Fruit fly (Drosophila melanogaster) whole organism, adult: ENCODE results near the gene Pgant7.

Experiments
- CG11617 ChIP-seq: fragments of 200-800 bp; sonication (Bioruptor generic); optimal IDR thresholded peaks from 2 replicates; lab custom pipeline; 2017; ENCODE audit warnings: mild to moderate bottlenecking, missing biosample characterization, missing genetic modification reagents, missing genetic modification characterization
- CG12768 ChIP-seq: fragments of 200-800 bp; sonication (Bioruptor generic); optimal IDR thresholded peaks from 2 replicates; lab custom pipeline; 2017; ENCODE audit warnings: missing biosample characterization, missing genetic modification characterization, mild to moderate bottlenecking, moderate library complexity, missing genetic modification reagents
- CG14711 ChIP-seq: fragments of 200-800 bp; sonication (Bioruptor generic); optimal IDR thresholded peaks from 2 replicates; lab custom pipeline; 2018; ENCODE audit warnings: missing biosample characterization, mild to moderate bottlenecking, missing genetic modification characterization, moderate library complexity
- CG1620 ChIP-seq: fragments of 200-800 bp; sonication (Bioruptor generic); optimal IDR thresholded peaks from 2 replicates; lab custom pipeline; 2016; ENCODE audit warnings: missing biosample characterization, missing genetic modification characterization
- CG33017 ChIP-seq: fragments of 200-800 bp; sonication (Bioruptor generic); optimal IDR thresholded peaks from 2 replicates; lab custom pipeline; 2018; ENCODE audit warnings: missing biosample characterization, mild to moderate bottlenecking, missing genetic modification characterization, moderate library complexity
- CG5204 ChIP-seq: fragments of 200-800 bp; sonication (Bioruptor generic); optimal IDR thresholded peaks from 2 replicates; lab custom pipeline; 2016; ENCODE audit warnings: missing biosample characterization, missing genetic modification characterization
- CG7045 ChIP-seq: fragments of 200-800 bp; sonication (Bioruptor generic); optimal IDR thresholded peaks from 2 replicates; lab custom pipeline; 2017; ENCODE audit warnings: missing biosample characterization, mild to moderate bottlenecking, missing genetic modification characterization
- CG7101 ChIP-seq: fragments of 200-800 bp; sonication (Bioruptor generic); optimal IDR thresholded peaks from 2 replicates; lab custom pipeline; 2018; ENCODE audit warnings: missing biosample characterization, mild to moderate bottlenecking, missing genetic modification characterization, moderate library complexity
- Clk ChIP-seq: fragments of 200-800 bp; sonication (Bioruptor generic); optimal IDR thresholded peaks from 2 replicates; lab custom pipeline; 2017; ENCODE audit warnings: missing biosample characterization, missing genetic modification characterization
- Crg-1 ChIP-seq: fragments of 200-800 bp; sonication (Bioruptor generic); optimal IDR thresholded peaks from 2 replicates; lab custom pipeline; 2016; ENCODE audit warnings: missing biosample characterization, missing genetic modification characterization
- Hr96 ChIP-seq: fragments of 200-800 bp; sonication (Bioruptor generic); optimal IDR thresholded peaks from 2 replicates; lab custom pipeline; 2016; ENCODE audit warnings: missing biosample characterization, missing genetic modification characterization
- Mnt ChIP-seq: fragments of 200-800 bp; sonication (Bioruptor generic); optimal IDR thresholded peaks from 2 replicates; lab custom pipeline; 2016; ENCODE audit warnings: missing biosample characterization, mild to moderate bottlenecking, missing genetic modification characterization
- bab1 ChIP-seq: fragments of 200-800 bp; sonication (Bioruptor generic); optimal IDR thresholded peaks from 3 replicates; lab custom pipeline; 2019; ENCODE audit warnings: missing biosample characterization, mild to moderate bottlenecking, missing genetic modification characterization, moderate library complexity
- cic ChIP-seq: fragments of 200-800 bp; sonication (Bioruptor generic); optimal IDR thresholded peaks from 2 replicates; lab custom pipeline; 2017; ENCODE audit warnings: missing biosample characterization, mild to moderate bottlenecking, missing genetic modification characterization, moderate library complexity
- cnc ChIP-seq, 2 experiments: fragments of >200 bp; optimal IDR thresholded peaks; 2 replicates each; lab custom pipeline; 2017
- kay ChIP-seq: fragments of 200-800 bp; sonication (Bioruptor generic); peaks from one replicate; lab custom pipeline; 2016; ENCODE audit warnings: missing biosample characterization, missing genetic modification characterization, borderline replicate concordance
- ovo ChIP-seq: fragments of 200-800 bp; sonication (Bioruptor generic); optimal IDR thresholded peaks from 2 replicates; lab custom pipeline; 2016; ENCODE audit warnings: missing biosample characterization, missing genetic modification characterization
- pad ChIP-seq: fragments of 200-800 bp; sonication (Bioruptor generic); optimal IDR thresholded peaks from 3 replicates; lab custom pipeline; 2017; ENCODE audit warnings: missing biosample characterization, missing genetic modification characterization, mild to moderate bottlenecking, moderate library complexity, missing genetic modification reagents
- tj ChIP-seq: fragments of 200-800 bp; sonication (Bioruptor generic); optimal IDR thresholded peaks from 3 replicates; lab custom pipeline; 2017; ENCODE audit warnings: missing biosample characterization, mild to moderate bottlenecking, missing genetic modification characterization, moderate library complexity
- toe ChIP-seq: fragments of 200-800 bp; sonication (Bioruptor generic); optimal IDR thresholded peaks from 2 replicates; lab custom pipeline; 2016; ENCODE audit warnings: missing biosample characterization, missing genetic modification characterization

Pgant7 gene

DNA sequence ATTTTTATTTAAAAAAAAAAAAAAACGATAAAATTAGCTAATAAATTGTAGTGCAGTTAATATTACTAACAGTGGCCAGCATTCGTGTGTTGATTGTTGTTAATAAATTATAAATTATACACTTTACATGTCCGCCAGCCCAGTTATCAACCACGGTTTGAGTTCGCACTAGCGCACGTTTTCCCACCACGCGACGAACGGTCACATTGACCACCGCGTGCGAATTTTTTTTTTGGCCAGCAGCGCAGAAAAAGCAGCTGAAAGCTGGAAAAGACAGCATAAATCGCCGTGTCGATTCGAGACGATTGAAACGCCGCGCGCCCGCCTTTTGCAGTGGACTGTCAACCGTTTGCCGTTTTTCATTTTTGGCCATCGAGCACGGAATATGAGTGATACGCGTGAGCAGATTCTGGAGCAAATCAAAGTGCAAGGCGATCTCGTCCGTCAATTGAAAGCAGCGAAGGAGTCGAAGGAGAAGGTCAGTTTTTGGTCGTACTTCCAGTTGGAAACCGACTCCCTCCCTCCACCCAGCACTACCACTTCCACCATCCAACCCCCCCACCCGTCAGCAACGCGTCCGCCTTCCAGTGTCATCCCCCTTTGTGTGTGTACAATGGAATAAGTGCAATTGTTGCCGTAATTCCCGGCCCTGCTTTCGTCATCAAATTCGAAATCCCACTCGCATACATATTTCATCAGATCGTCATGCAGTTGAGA lies 15.6 kb upstream of the Pgant7 start, which contains the start of the genes Bx and HisRS:
TSS of gene Bx (plus strand) at position 224 of the 717 bp plus-strand sequence.
TSS of gene HisRS (plus strand) at position 224 of the 717 bp plus-strand sequence.
- TF ChIP-seq Mnt (GFP tag; lab: Kevin White, UChicago), result peak; percentile 100
- TF ChIP-seq CG11617 (GFP tag; lab: Kevin White, UChicago), result no peak
- TF ChIP-seq CG12768, result no peak
- TF ChIP-seq CG7101 (tag; lab: Kevin White, UChicago), result peak; percentile 2
- TF ChIP-seq pad (GFP tag; lab: Kevin White, UChicago), result no peak
- no peak for TF ChIP-seq CG1620 (GFP tag; lab: Kevin White, UChicago)
- TF ChIP-seq CG5204 (GFP tag; lab: Kevin White, UChicago), result no peak
- no peak for TF ChIP-seq toe (GFP tag; lab: Kevin White, UChicago)
- no peak for TF ChIP-seq Clk
- peak; percentile 76 for TF ChIP-seq tj (GFP tag; lab: Kevin White, UChicago)
- no peak for TF ChIP-seq ovo (GFP tag; lab: Kevin White, UChicago)

DNA sequence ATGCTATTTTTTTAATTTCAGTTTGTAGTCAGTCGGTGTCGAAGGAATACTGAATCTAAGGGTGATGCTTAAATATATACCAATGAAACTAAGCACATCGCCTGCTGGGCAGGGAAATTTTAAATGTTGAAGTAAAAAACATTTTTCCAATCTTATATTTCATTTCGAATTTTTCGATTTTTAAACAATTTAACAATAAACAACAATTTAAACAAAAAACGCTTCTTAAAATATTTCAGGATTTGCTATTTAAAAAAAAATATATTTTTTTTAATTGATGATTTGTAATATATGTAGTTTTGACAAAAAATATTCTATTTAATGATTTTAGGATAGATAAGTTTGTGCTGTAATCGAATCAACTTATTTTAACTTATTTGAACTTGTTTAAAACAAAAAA lies 15.0 kb upstream of the Pgant7 start, which contains the start of gene CG6470:
TSS of gene CG6470 (minus strand) at position 101 of the 400 bp plus-strand sequence.
- TF ChIP-seq Mnt (GFP tag; lab: Kevin White, UChicago) (no peak), CG33017 (tag; lab: Kevin White, UChicago) (no peak), Clk (no peak), CG12768 (no peak), kay (GFP tag; lab: Kevin White, UChicago) (no peak), pad (GFP tag; lab: Kevin White, UChicago) (no peak), CG7101 (tag; lab: Kevin White, UChicago) (no peak), cnc (optimal IDR thresholded peaks at IDR 0.05; lab: Kevin White, UChicago) (no peak), ovo (GFP tag; lab: Kevin White, UChicago) (no peak), Crg-1 (GFP tag; lab: Kevin White, UChicago) (no peak), CG14711 (no peak), cic (GFP tag; lab: Kevin White, UChicago) (no peak), CG1620 (GFP tag; lab: Kevin White, UChicago) (no peak)

DNA sequence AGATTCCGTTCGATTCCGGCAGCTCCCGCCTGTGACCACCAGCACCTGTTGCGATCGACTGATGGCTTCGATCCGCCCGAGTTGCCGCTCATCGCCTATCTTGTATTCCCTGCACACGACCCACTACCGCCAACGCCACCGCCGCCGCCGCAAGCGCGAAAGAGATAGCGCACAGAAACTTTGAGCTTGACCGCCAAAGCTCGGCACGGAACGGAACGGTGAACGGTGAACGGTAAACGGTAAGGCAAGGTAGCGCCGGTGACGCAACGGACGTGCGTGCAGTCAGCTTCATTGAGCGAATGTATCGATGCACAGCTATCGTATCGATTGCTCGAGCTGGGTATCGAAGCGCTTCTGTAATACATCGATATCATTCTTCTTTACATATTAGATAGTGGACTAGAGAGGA lies 12.5 kb upstream of the Pgant7 start, which contains the start of gene Ggt-1:
TSS of gene Ggt-1 (minus strand) at position 251 of the 409 bp plus-strand sequence.
- TF ChIP-seq cic (GFP tag; lab: Kevin White, UChicago), result no peak
- TF ChIP-seq kay (GFP tag; lab: Kevin White, UChicago), result no peak
- no peak for TF ChIP-seq CG7045 (GFP tag; lab: Kevin White, UChicago)
- TF ChIP-seq pad (GFP tag; lab: Kevin White, UChicago), result peak; percentile 58
- TF ChIP-seq Mnt (GFP tag; lab: Kevin White, UChicago), result peak; percentile 46
- TF ChIP-seq CG14711, result peak; percentile 34
- TF ChIP-seq ovo (GFP tag; lab: Kevin White, UChicago), result peak; percentile 98
- no peak for TF ChIP-seq Crg-1 (GFP tag; lab: Kevin White, UChicago)
- TF ChIP-seq CG1620 (GFP tag; lab: Kevin White, UChicago), result no peak
- no peak for TF ChIP-seq toe (GFP tag; lab: Kevin White, UChicago)
- no peak for TF ChIP-seq tj (GFP tag; lab: Kevin White, UChicago)
- TF ChIP-seq CG11617 (GFP tag; lab: Kevin White, UChicago), result no peak
- TF ChIP-seq CG33017 (tag; lab: Kevin White, UChicago), result no peak
- TF ChIP-seq CG12768, result no peak
- TF ChIP-seq bab1, result peak; percentile 77
- TF ChIP-seq Clk, result no peak
- TF ChIP-seq CG7101 (tag; lab: Kevin White, UChicago), result peak; percentile 31
- peak; percentile 34 for TF ChIP-seq Hr96 (GFP tag; lab: Kevin White, UChicago)
- TF ChIP-seq CG5204 (GFP tag; lab: Kevin White, UChicago), result no peak
- TF ChIP-seq cnc (optimal IDR thresholded peaks at IDR 0.05; lab: Kevin White, UChicago), result no peak

DNA sequence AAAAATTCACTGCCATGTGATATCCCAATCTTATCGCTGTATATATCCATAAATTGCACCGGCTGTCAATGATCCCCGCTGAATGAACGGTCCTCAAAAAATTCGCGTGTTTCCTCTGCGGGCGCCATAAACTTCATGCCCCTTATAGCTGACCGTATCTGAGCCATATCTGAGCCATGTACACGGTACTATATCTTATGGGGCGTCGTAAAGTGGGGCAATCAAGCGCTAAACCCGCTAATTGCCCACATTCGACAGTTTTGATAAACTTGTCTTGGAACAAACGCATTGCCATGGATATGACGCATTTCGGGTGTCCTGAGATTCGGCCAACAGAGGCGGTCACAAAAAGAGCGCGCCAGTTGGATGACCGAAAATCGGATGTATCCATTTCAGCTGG lies 11.1 kb upstream of the Pgant7 start:
- TF ChIP-seq pad (GFP tag; lab: Kevin White, UChicago) (no peak), CG7045 (GFP tag; lab: Kevin White, UChicago) (peak; percentile 3), CG5204 (GFP tag; lab: Kevin White, UChicago) (no peak), CG7101 (tag; lab: Kevin White, UChicago) (peak; percentile 33), CG33017 (tag; lab: Kevin White, UChicago) (no peak), Clk (no peak)

DNA sequence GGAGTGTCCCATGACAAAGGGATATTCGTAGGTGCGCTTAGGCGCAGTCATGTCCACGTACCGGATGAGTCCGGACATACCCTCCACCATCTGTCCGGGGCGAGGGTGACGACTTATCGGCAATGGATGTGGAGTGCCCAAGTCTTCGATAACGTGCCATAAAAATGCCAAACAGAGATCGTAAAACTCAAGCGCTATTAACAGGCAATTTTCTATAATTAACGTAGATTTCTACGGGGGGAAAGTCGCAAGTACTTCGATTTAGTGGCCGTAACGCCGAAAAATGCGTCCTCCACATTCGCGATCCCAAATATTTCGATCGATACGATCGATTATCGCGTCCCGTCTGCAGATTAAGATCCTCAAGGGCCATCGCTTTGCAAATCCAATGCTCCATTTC lies 9.6 kb upstream of the Pgant7 start:
- TF ChIP-seq cnc (optimal IDR thresholded peaks at IDR 0.05; lab: Kevin White, UChicago) (no peak), CG33017 (tag; lab: Kevin White, UChicago) (no peak), Crg-1 (GFP tag; lab: Kevin White, UChicago) (no peak), CG11617 (GFP tag; lab: Kevin White, UChicago) (no peak), pad (GFP tag; lab: Kevin White, UChicago) (no peak), CG12768 (no peak), tj (GFP tag; lab: Kevin White, UChicago) (no peak)

DNA sequence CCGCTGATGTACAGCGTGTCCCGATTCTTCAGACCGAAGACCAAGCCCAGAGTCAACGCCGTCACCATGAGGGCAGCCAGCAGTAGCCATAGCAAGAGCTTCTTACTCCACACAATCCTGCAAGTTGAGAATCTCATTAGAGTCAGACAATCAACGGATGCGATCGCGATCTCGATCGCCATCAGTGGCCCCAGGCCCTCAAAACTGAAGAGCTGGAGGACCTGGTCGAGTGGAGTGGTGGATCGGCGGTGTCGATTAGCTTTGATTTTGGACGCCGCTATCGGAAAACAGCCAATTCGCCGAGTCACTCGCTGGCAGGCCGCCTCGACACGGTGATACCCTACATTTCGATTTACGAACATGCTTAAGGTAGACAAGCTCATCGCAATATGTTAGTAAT lies 8.8 kb upstream of the Pgant7 start:
- TF ChIP-seq CG33017 (tag; lab: Kevin White, UChicago) (no peak), Hr96 (GFP tag; lab: Kevin White, UChicago) (no peak), bab1 (no peak), toe (GFP tag; lab: Kevin White, UChicago) (no peak), tj (GFP tag; lab: Kevin White, UChicago) (no peak), kay (GFP tag; lab: Kevin White, UChicago) (no peak), CG7101 (tag; lab: Kevin White, UChicago) (no peak), ovo (GFP tag; lab: Kevin White, UChicago) (no peak), Mnt (GFP tag; lab: Kevin White, UChicago) (no peak), CG14711 (no peak), CG7045 (GFP tag; lab: Kevin White, UChicago) (no peak)
